Worm (Caenorhabditis elegans): ENCODE results near the gene trh-1.

Gene trh-1

DNA sequence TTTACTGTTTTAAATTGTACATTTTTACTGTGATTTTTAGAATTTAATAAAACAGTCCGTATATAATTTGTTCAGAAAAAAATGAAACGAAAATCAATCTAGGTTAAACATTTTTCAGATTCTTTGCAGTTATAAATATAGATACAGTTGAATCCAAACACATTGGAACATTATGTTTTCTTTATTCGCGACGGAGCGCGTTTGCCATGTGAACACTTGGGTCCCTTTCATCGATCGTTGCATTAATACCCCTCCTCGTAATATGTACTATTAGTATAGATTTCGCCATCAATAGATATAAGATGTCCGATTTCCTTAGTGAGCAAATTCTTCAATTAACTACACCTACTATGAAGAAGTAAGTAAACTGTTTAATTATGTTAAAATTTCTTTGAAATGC is 33.4 kb upstream of the trh-1 start, which contains the start of gene C49C3.8:
Gene C49C3.8 (plus strand): TSS at position 173 of the 400 bp plus-strand sequence.
- TF ChIP-seq nhr-84 (tag; optimal IDR thresholded peaks at IDR 0.05) (no peak), nhr-28 (tag; optimal IDR thresholded peaks at IDR 0.05) (no peak), lin-14 (GFP tag; optimal IDR thresholded peaks at IDR 0.05) (peak; percentile 60), blmp-1 (tag; optimal IDR thresholded peaks at IDR 0.05) (peak; percentile 38), zip-4 (GFP tag; optimal IDR thresholded peaks at IDR 0.05) (no peak), swsn-7 (tag; optimal IDR thresholded peaks at IDR 0.05) (no peak), efl-3 (GFP tag; optimal IDR thresholded peaks at IDR 0.05) (no peak), nhr-237 (tag; optimal IDR thresholded peaks at IDR 0.05) (no peak), hlh-4 (tag; optimal IDR thresholded peaks at IDR 0.05) (no peak), vab-15 (tag; optimal IDR thresholded peaks at IDR 0.05) (no peak), ceh-90 (tag; optimal IDR thresholded peaks at IDR 0.05) (no peak), egl-13 (tag; optimal IDR thresholded peaks at IDR 0.05) (no peak), mep-1 (tag; optimal IDR thresholded peaks at IDR 0.05) (peak; percentile 29), dpl-1 (GFP tag; optimal IDR thresholded peaks at IDR 0.05) (peak in 1 of 3 experiments; percentile 19), lsy-2 (tag; optimal IDR thresholded peaks at IDR 0.05) (peak in 1 of 2 experiments; percentile 26), efl-1 (optimal IDR thresholded peaks at IDR 0.05) (no peak), efl-1 (GFP tag; optimal IDR thresholded peaks at IDR 0.05 in 1 of 2) (peak in 1 of 2 experiments; percentile 12)

ce11 chrIV:17338920-17339510 is 29.4 kb upstream of the trh-1 start, which contains the start of gene C49C3.10:
Gene C49C3.10 (minus strand): TSS chrIV:17338970.
- TF ChIP-seq elt-3 (tag; optimal IDR thresholded peaks at IDR 0.05): no peak
- TF ChIP-seq jun-1 (tag; optimal IDR thresholded peaks at IDR 0.05): peak; percentile 76
- no peak for TF ChIP-seq nhr-20 (tag; optimal IDR thresholded peaks at IDR 0.05)
- peak; percentile 23 for TF ChIP-seq pqm-1 (tag; optimal IDR thresholded peaks at IDR 0.05)
- peak; percentile 87 for TF ChIP-seq elt-2 (tag; optimal IDR thresholded peaks at IDR 0.05)
- TF ChIP-seq lin-14 (GFP tag; optimal IDR thresholded peaks at IDR 0.05): no peak
- TF ChIP-seq tlp-1 (tag; optimal IDR thresholded peaks at IDR 0.05): peak; percentile 14
- no peak for TF ChIP-seq nhr-84 (tag; optimal IDR thresholded peaks at IDR 0.05)

ce11 chrIV:17341033-17341432 is 27.4 kb upstream of the trh-1 start:
- TF ChIP-seq isw-1 (GFP tag; IDR thresholded peaks at IDR 0.05) (no peak), zip-4 (GFP tag; optimal IDR thresholded peaks at IDR 0.05) (no peak), ces-1 (GFP tag; optimal IDR thresholded peaks at IDR 0.05) (no peak), snpc-4 (tag; optimal IDR thresholded peaks at IDR 0.05) (no peak), C04F5.9 (tag; optimal IDR thresholded peaks at IDR 0.05) (no peak), hpl-2 (GFP tag; optimal IDR thresholded peaks at IDR 0.05) (no peak), sup-37 (GFP tag; optimal IDR thresholded peaks at IDR 0.05) (no peak), hlh-4 (tag; optimal IDR thresholded peaks at IDR 0.05) (no peak), unc-62 (GFP tag; optimal IDR thresholded peaks at IDR 0.05) (no peak), lir-3 (tag; optimal IDR thresholded peaks at IDR 0.05; ENCODE audit: poor library complexity) (no peak), ceh-90 (tag; optimal IDR thresholded peaks at IDR 0.05) (no peak), swsn-7 (tag; optimal IDR thresholded peaks at IDR 0.05) (no peak), ama-1 (optimal IDR thresholded peaks at IDR 0.05) (no peak), fkh-4 (tag; optimal IDR thresholded peaks at IDR 0.05; ENCODE audit: borderline replicate concordance) (no peak), nhr-84 (tag; optimal IDR thresholded peaks at IDR 0.05) (no peak), nhr-28 (tag; optimal IDR thresholded peaks at IDR 0.05) (no peak), mep-1 (tag; optimal IDR thresholded peaks at IDR 0.05) (no peak)

- TF ChIP-seq lin-13 (GFP tag; optimal IDR thresholded peaks at IDR 0.05) (no peak), elt-2 (tag; optimal IDR thresholded peaks at IDR 0.05) (peak; percentile 85), ama-1 (optimal IDR thresholded peaks at IDR 0.05) (no peak), pqm-1 (tag; optimal IDR thresholded peaks at IDR 0.05) (peak; percentile 21), tlp-1 (tag; optimal IDR thresholded peaks at IDR 0.05) (no peak)
Observed at ce11 chrIV:17342179-17342578, 26.2 kb upstream of the trh-1 start, which contains the start of gene C49C3.9. Gene C49C3.9 (minus strand): TSS chrIV:17342314.

- TF ChIP-seq aly-2 (tag; optimal IDR thresholded peaks at IDR 0.05) (no peak), rnt-1 (tag; optimal IDR thresholded peaks at IDR 0.05) (no peak), snu-23 (GFP tag; optimal IDR thresholded peaks at IDR 0.05) (no peak), unc-86 (tag; optimal IDR thresholded peaks at IDR 0.05) (no peak), lir-3 (tag; optimal IDR thresholded peaks at IDR 0.05; ENCODE audit: poor library complexity) (no peak), sox-4 (tag; optimal IDR thresholded peaks at IDR 0.05) (no peak), ces-1 (GFP tag; optimal IDR thresholded peaks at IDR 0.05) (no peak), dpl-1 (GFP tag; optimal IDR thresholded peaks at IDR 0.05) (no peak), zag-1 (tag; optimal IDR thresholded peaks at IDR 0.05) (no peak), snpc-4 (tag; optimal IDR thresholded peaks at IDR 0.05) (no peak)
Observed at ce11 chrIV:17342667-17343066, 25.7 kb upstream of the trh-1 start, which contains the start of gene C49C3.21. Gene C49C3.21 (plus strand): TSS chrIV:17342967.
